Fruit fly (Drosophila melanogaster): ENCODE data around the gene Rcd4.

The Rcd4 gene

dm6 chr2L:8370364-8371326, 12.0 kb upstream of the Rcd4 start, which contains the start of gene CG17292 (continued):
- TF ChIP-seq CG8319 (GFP tag; optimal IDR thresholded peaks at IDR 0.05) (no peak), ss (GFP tag; optimal IDR thresholded peaks at IDR 0.05) (no peak), Smox (GFP tag; optimal IDR thresholded peaks at IDR 0.05) (no peak), Blimp-1 (GFP tag; optimal IDR thresholded peaks at IDR 0.05) (no peak), CG15336 (GFP tag; IDR thresholded peaks at IDR 0.05) (peak; percentile 43; the same call in 1 of the 2 replicates), CG8119 (GFP tag; IDR thresholded peaks at IDR 0.05) (no peak; the same call in 2 of the 3 replicates), svp (GFP tag) (peak; percentile 96), OdsH (GFP tag; optimal IDR thresholded peaks at IDR 0.05) (no peak), Ets96B (tag; optimal IDR thresholded peaks at IDR 0.05) (no peak), dac (GFP tag; optimal IDR thresholded peaks at IDR 0.05) (no peak), fd85E (GFP tag; optimal IDR thresholded peaks at IDR 0.05) (no peak), cyc (GFP tag; optimal IDR thresholded peaks at IDR 0.05) (no peak), eg (GFP tag; IDR thresholded peaks at IDR 0.05) (peak; percentile 71; the same call in 2 of the 3 replicates), CG6854 (GFP tag; optimal IDR thresholded peaks at IDR 0.05) (no peak), CG4318 (GFP tag; optimal IDR thresholded peaks at IDR 0.05) (no peak), Lpt (GFP tag; optimal IDR thresholded peaks at IDR 0.05) (peak; percentile 38), Eip78C (GFP tag) (peak; percentile 58), CG11294 (GFP tag; IDR thresholded peaks at IDR 0.05) (no peak), CG10631 (GFP tag; optimal IDR thresholded peaks at IDR 0.05) (no peak), CG11902 (GFP tag; optimal IDR thresholded peaks at IDR 0.05) (no peak)

- TF ChIP-seq dac (GFP tag; optimal IDR thresholded peaks at IDR 0.05) (no peak), CG15336 (GFP tag; IDR thresholded peaks at IDR 0.05) (peak; percentile 48), CG32006 (GFP tag; optimal IDR thresholded peaks at IDR 0.05) (peak; percentile 56), Ets96B (tag; optimal IDR thresholded peaks at IDR 0.05) (no peak), salr (GFP tag; optimal IDR thresholded peaks at IDR 0.05) (no peak), Eip78C (GFP tag) (peak; percentile 61), dsx (GFP tag; optimal IDR thresholded peaks at IDR 0.05; ENCODE audit: poor library complexity, severe bottlenecking) (peak; percentile 15), achi (GFP tag; optimal IDR thresholded peaks at IDR 0.05) (peak; percentile 39), CG8119 (GFP tag; IDR thresholded peaks at IDR 0.05) (peak; percentile 41; the same call in 1 of the 3 replicates), CG6276 (GFP tag; optimal IDR thresholded peaks at IDR 0.05) (peak; percentile 14), OdsH (GFP tag; optimal IDR thresholded peaks at IDR 0.05) (peak; percentile 16), acj6 (GFP tag; optimal IDR thresholded peaks at IDR 0.05) (peak; percentile 40), CG6163 (GFP tag; IDR thresholded peaks at IDR 0.05) (no peak)
Observed at dm6 chr2L:8371354-8371937, 11.2 kb upstream of the Rcd4 start.

dm6 chr2L:8372248-8372647, 10.4 kb upstream of the Rcd4 start:
- TF ChIP-seq CG10631 (GFP tag; optimal IDR thresholded peaks at IDR 0.05) = no peak
- TF ChIP-seq vri (GFP tag; optimal IDR thresholded peaks at IDR 0.05) = peak; percentile 6

dm6 chr2L:8374235-8374634, 8.4 kb upstream of the Rcd4 start, which contains the start of gene Wdr82:
TSS of gene Wdr82 (plus strand) at chr2L:8374461.
- peak; percentile 82 for TF ChIP-seq svp (GFP tag)
- peak; percentile 3 for TF ChIP-seq Eip78C (GFP tag)
- peak; percentile 70 for TF ChIP-seq dsx (GFP tag; optimal IDR thresholded peaks at IDR 0.05; ENCODE audit: poor library complexity, severe bottlenecking)
- no peak for TF ChIP-seq Sox14 (GFP tag; optimal IDR thresholded peaks at IDR 0.05)
- TF ChIP-seq Eip75B (GFP tag; optimal IDR thresholded peaks at IDR 0.05) = no peak

dm6 chr2L:8376717-8377116, 5.9 kb upstream of the Rcd4 start, which contains the start of the genes CG13390 and CG17294:
TSS of gene CG13390 (minus strand) at chr2L:8376797.
TSS of gene CG17294 (plus strand) at chr2L:8377035.
- TF ChIP-seq CG6163 (GFP tag; IDR thresholded peaks at IDR 0.05) (peak; percentile 100), achi (GFP tag; optimal IDR thresholded peaks at IDR 0.05) (peak; percentile 99), CG11902 (GFP tag; optimal IDR thresholded peaks at IDR 0.05) (peak; percentile 99), Eip75B (GFP tag; optimal IDR thresholded peaks at IDR 0.05) (peak; percentile 99), CG1621 (tag; optimal IDR thresholded peaks at IDR 0.05) (peak; percentile 98), CG9139 (GFP tag; optimal IDR thresholded peaks at IDR 0.05) (peak; percentile 99), CG7368 (GFP tag; optimal IDR thresholded peaks at IDR 0.05) (peak; percentile 99), CG10631 (GFP tag; optimal IDR thresholded peaks at IDR 0.05) (peak; percentile 100), esn (GFP tag; optimal IDR thresholded peaks at IDR 0.05) (peak; percentile 99), OdsH (GFP tag; optimal IDR thresholded peaks at IDR 0.05) (peak; percentile 99), dsx (GFP tag; optimal IDR thresholded peaks at IDR 0.05; ENCODE audit: poor library complexity, severe bottlenecking) (peak; percentile 99), CG8632 (GFP tag; optimal IDR thresholded peaks at IDR 0.05) (peak; percentile 100), Eip93F (GFP tag; optimal IDR thresholded peaks at IDR 0.05) (peak; percentile 99), lz (GFP tag; optimal IDR thresholded peaks at IDR 0.05) (peak; percentile 98), CG6854 (GFP tag; optimal IDR thresholded peaks at IDR 0.05) (peak; percentile 99), Gug (GFP tag; IDR thresholded peaks at IDR 0.05) (peak; percentile 99), Lpt (GFP tag; optimal IDR thresholded peaks at IDR 0.05) (peak; percentile 99), spab (GFP tag; optimal IDR thresholded peaks at IDR 0.05) (peak; percentile 99)
